Worm (Caenorhabditis elegans) whole organism, young adult: ENCODE results near the gene ran-5.
A peak's percentile ranks its signal among the peaks of the same experiment; 100 is the strongest.

Source experiments
- F22D6.2 ChIP-seq: sonication (generic microtip); optimal IDR thresholded peaks from 2 replicates; lab custom pipeline; 2016; ENCODE audit warnings: mild to moderate bottlenecking, missing genetic modification characterization, missing compliant biosample characterization
- F57A8.1 ChIP-seq: fragments of 200-800 bp; sonication (Bioruptor generic); optimal IDR thresholded peaks from 2 replicates; lab custom pipeline; 2018; ENCODE audit warnings: mild to moderate bottlenecking, missing genetic modification characterization, moderate library complexity, missing compliant biosample characterization
- Y53G8AR.9 ChIP-seq: fragments of 200-800 bp; sonication (Bioruptor generic); conservative IDR thresholded peaks from 2 replicates; pipeline ENCODE4 v1.3.6; 2022; ENCODE audit warnings: missing genetic modification reagents, missing genetic modification characterization, missing compliant biosample characterization
- Y79H2A.3 ChIP-seq: fragments of 200-800 bp; sonication (Bioruptor generic); conservative IDR thresholded peaks from 2 replicates; pipeline ENCODE4 v1.3.6; 2022; ENCODE audit warnings: missing genetic modification reagents, missing genetic modification characterization, missing compliant biosample characterization
- aptf-2 ChIP-seq: fragments of 200-800 bp; sonication (Bioruptor generic); conservative IDR thresholded peaks from 2 replicates; pipeline ENCODE4 v1.3.6; 2022; ENCODE audit warnings: missing genetic modification reagents, missing genetic modification characterization, missing compliant biosample characterization
- atf-7 ChIP-seq: sonication (generic microtip); optimal IDR thresholded peaks from 2 replicates; lab custom pipeline; 2017; ENCODE audit warnings: mild to moderate bottlenecking, missing genetic modification characterization, missing compliant biosample characterization
- attf-5 ChIP-seq: fragments of 200-800 bp; sonication (Bioruptor generic); optimal IDR thresholded peaks from 2 replicates; lab custom pipeline; 2018; ENCODE audit warnings: mild to moderate bottlenecking, missing genetic modification characterization, missing compliant biosample characterization
- attf-6 ChIP-seq: fragments of 200-800 bp; sonication (Bioruptor generic); IDR thresholded peaks from 2 replicates; pipeline ENCODE4 v1.3.6; 2022; ENCODE audit warnings: missing genetic modification reagents, missing genetic modification characterization, missing compliant biosample characterization
- cebp-2 ChIP-seq: fragments of 200-800 bp; sonication (Bioruptor generic); IDR thresholded peaks from 2 replicates; pipeline ENCODE4 v1.3.6; 2022; ENCODE audit warnings: missing genetic modification characterization, missing compliant biosample characterization
- ceh-27 ChIP-seq: fragments of 200-800 bp; sonication (Bioruptor generic); optimal IDR thresholded peaks from 2 replicates; lab custom pipeline; 2018; ENCODE audit warnings: mild to moderate bottlenecking, missing genetic modification characterization, moderate library complexity, missing compliant biosample characterization
- chd-7 ChIP-seq: sonication (generic microtip); optimal IDR thresholded peaks from 2 replicates; lab custom pipeline; 2016; ENCODE audit warnings: mild to moderate bottlenecking, missing genetic modification characterization, moderate library complexity, missing compliant biosample characterization
- ekl-4 ChIP-seq: fragments of 200-800 bp; sonication (Bioruptor generic); IDR thresholded peaks from 2 replicates; pipeline ENCODE4 v1.3.6; 2022; ENCODE audit warnings: missing genetic modification reagents, missing genetic modification characterization, missing compliant biosample characterization
- ets-4 ChIP-seq: fragments of 200-800 bp; sonication (Bioruptor generic); optimal IDR thresholded peaks from 2 replicates; lab custom pipeline; 2018; ENCODE audit warnings: mild to moderate bottlenecking, missing genetic modification characterization, missing compliant biosample characterization
- gei-17 ChIP-seq: fragments of 200-800 bp; sonication (Bioruptor generic); optimal IDR thresholded peaks from 2 replicates; lab custom pipeline; 2018; ENCODE audit warnings: mild to moderate bottlenecking, missing genetic modification characterization, missing compliant biosample characterization
- hmg-1.2 ChIP-seq: fragments of 200-800 bp; sonication (Bioruptor generic); IDR thresholded peaks from 2 replicates; pipeline ENCODE4 v1.3.6; 2022; ENCODE audit warnings: missing genetic modification reagents, missing genetic modification characterization, missing compliant biosample characterization
- let-526 ChIP-seq: fragments of 200-800 bp; sonication (Bioruptor generic); IDR thresholded peaks from 2 replicates; pipeline ENCODE4 v1.3.6; 2022; ENCODE audit warnings: missing genetic modification reagents, missing genetic modification characterization, missing compliant biosample characterization
- let-607 ChIP-seq, 2 experiments: fragments of 200-800 bp in 1 of 2; sonication (Bioruptor generic) in 1 of 2; sonication (generic microtip) in 1 of 2; optimal IDR thresholded peaks; 2 replicates each; lab custom pipeline; 2016 to 2018; ENCODE audit warnings: mild to moderate bottlenecking in 2 of 2, missing compliant biosample characterization in 2 of 2, missing genetic modification characterization in 2 of 2, moderate library complexity in 2 of 2, missing genotype in 1 of 2
- lin-35 ChIP-seq, 3 experiments: fragments of 150-350 bp in 2 of 3; sonication (generic microtip) in 1 of 3; optimal IDR thresholded peaks; 2 replicates each; lab custom pipeline; 2014 to 2018; ENCODE audit warnings: missing biosample characterization in 3 of 3, missing genetic modification characterization in 3 of 3, missing genetic modification reagents in 3 of 3
- lin-40 ChIP-seq: sonication (generic microtip); optimal IDR thresholded peaks from 2 replicates; lab custom pipeline; 2016; ENCODE audit warnings: missing genetic modification characterization, mild to moderate bottlenecking, missing compliant biosample characterization, missing genotype, missing genetic modification reagents
- lin-54 ChIP-seq: fragments of 200-800 bp; sonication (Bioruptor generic); optimal IDR thresholded peaks from 2 replicates; lab custom pipeline; 2018; ENCODE audit warnings: mild to moderate bottlenecking, missing genetic modification characterization, missing compliant biosample characterization
- lsy-27 ChIP-seq: sonication (generic microtip); optimal IDR thresholded peaks from 2 replicates; lab custom pipeline; 2017; ENCODE audit warnings: missing genetic modification characterization, mild to moderate bottlenecking, missing compliant biosample characterization, antibody characterized with exemption, missing genotype, borderline replicate concordance; ENCODE audit not compliant: insufficient read depth
- madf-3 ChIP-seq: fragments of 200-800 bp; sonication (Bioruptor generic); IDR thresholded peaks from 2 replicates; pipeline ENCODE4 v1.3.6; 2022; ENCODE audit warnings: missing genetic modification reagents, missing genetic modification characterization, missing compliant biosample characterization
- madf-6 ChIP-seq: fragments of 200-800 bp; sonication (Bioruptor generic); IDR thresholded peaks from 2 replicates; pipeline ENCODE4 v1.3.6; 2022; ENCODE audit warnings: missing genetic modification reagents, missing genetic modification characterization, missing compliant biosample characterization
- mes-4 ChIP-seq: sonication (generic microtip); optimal IDR thresholded peaks from 2 replicates; lab custom pipeline; 2016; ENCODE audit warnings: missing genotype, missing genetic modification characterization, missing compliant biosample characterization
- nhr-120 ChIP-seq: fragments of 200-800 bp; sonication (Bioruptor generic); IDR thresholded peaks from 2 replicates; pipeline ENCODE4 v1.3.6; 2022; ENCODE audit warnings: missing genetic modification characterization, missing compliant biosample characterization
- nhr-80 ChIP-seq: sonication (generic microtip); optimal IDR thresholded peaks from 2 replicates; lab custom pipeline; 2016; ENCODE audit warnings: missing genetic modification characterization, missing compliant biosample characterization
- pha-4 ChIP-seq: fragments of 150-350 bp; sonication (generic microtip); optimal IDR thresholded peaks from 2 replicates; lab custom pipeline; 2014; ENCODE audit warnings: missing biosample characterization, missing genetic modification reagents, missing genetic modification characterization
- snpc-1.1 ChIP-seq: sonication (generic microtip); optimal IDR thresholded peaks from 2 replicates; lab custom pipeline; 2017; ENCODE audit warnings: missing genetic modification characterization, mild to moderate bottlenecking, missing compliant biosample characterization, antibody characterized with exemption, moderate library complexity, missing genotype, missing genetic modification reagents; ENCODE audit not compliant: insufficient read depth
- snpc-4 ChIP-seq, 5 experiments: fragments of 150-350 bp in 1 of 5; sonication (generic microtip) in 4 of 5; optimal IDR thresholded peaks; 2 replicates each; lab custom pipeline; 2014 to 2018; ENCODE audit warnings: missing genetic modification characterization in 5 of 5, missing biosample characterization in 3 of 5, antibody characterized with exemption in 2 of 5, mild to moderate bottlenecking in 2 of 5, missing compliant biosample characterization in 2 of 5, missing genotype in 2 of 5, moderate library complexity in 2 of 5, missing genetic modification reagents in 1 of 5
- somi-1 ChIP-seq: fragments of 200-800 bp; sonication (Bioruptor generic); optimal IDR thresholded peaks from 2 replicates; lab custom pipeline; 2018; ENCODE audit warnings: mild to moderate bottlenecking, missing genetic modification characterization, missing compliant biosample characterization
- sptf-2 ChIP-seq: fragments of 200-800 bp; sonication (Bioruptor generic); optimal IDR thresholded peaks from 2 replicates; lab custom pipeline; 2018; ENCODE audit warnings: mild to moderate bottlenecking, missing genetic modification characterization, missing compliant biosample characterization
- ztf-22 ChIP-seq: fragments of 200-800 bp; sonication (Bioruptor generic); optimal IDR thresholded peaks from 2 replicates; lab custom pipeline; 2018; ENCODE audit warnings: mild to moderate bottlenecking, missing genetic modification characterization, moderate library complexity, missing compliant biosample characterization
- ztf-25 ChIP-seq: fragments of 200-800 bp; sonication (Bioruptor generic); IDR thresholded peaks from 2 replicates; pipeline ENCODE4 v1.3.6; 2022; ENCODE audit warnings: missing genetic modification reagents, missing genetic modification characterization, missing compliant biosample characterization
- ztf-6 ChIP-seq: fragments of 200-800 bp; sonication (Bioruptor generic); IDR thresholded peaks from 2 replicates; pipeline ENCODE4 v1.3.6; 2022; ENCODE audit warnings: missing genetic modification reagents, missing genetic modification characterization, missing compliant biosample characterization

Gene ran-5

ce11 chrII:6024879-6025278 is 23.0 kb upstream of the ran-5 start, which contains the start of gene R12C12.9:
R12C12.9 (minus strand) TSS chrII:6024979.
- no peak for TF ChIP-seq F57A8.1 (GFP tag; lab: Kevin White, UChicago)
- no peak for TF ChIP-seq nhr-120 (GFP tag; lab: Robert Waterston, UW)
- no peak for TF ChIP-seq aptf-2 (GFP tag; lab: Robert Waterston, UW)
- TF ChIP-seq Y53G8AR.9 (GFP tag; lab: Robert Waterston, UW) = no peak
- TF ChIP-seq let-526 (GFP tag; lab: Robert Waterston, UW) = no peak
- TF ChIP-seq snpc-1.1 = no peak
- TF ChIP-seq atf-7 (tag; lab: Kevin White, UChicago) = no peak

DNA sequence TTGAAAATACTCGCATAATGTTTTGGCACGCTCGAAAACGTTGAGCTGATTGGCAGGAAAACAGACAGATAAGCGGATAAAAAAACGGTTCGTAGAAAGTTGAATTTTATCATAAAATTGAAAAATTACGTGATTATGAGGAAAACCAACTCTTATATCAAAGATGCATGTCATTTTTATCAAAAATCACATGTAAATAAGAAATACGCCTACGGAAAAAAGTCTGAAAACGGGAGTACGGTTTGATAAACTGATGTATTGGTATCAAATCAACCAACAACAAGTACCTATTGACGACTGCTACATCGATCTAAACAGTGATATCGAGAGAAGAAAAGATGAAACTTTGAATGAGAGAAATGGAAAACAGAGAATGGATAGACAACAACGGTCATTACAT is 22.3 kb upstream of the ran-5 start:
- TF ChIP-seq pha-4 (tag; lab: Kevin White, UChicago) (no peak), nhr-80 (tag; lab: Kevin White, UChicago) (peak; percentile 40)

DNA sequence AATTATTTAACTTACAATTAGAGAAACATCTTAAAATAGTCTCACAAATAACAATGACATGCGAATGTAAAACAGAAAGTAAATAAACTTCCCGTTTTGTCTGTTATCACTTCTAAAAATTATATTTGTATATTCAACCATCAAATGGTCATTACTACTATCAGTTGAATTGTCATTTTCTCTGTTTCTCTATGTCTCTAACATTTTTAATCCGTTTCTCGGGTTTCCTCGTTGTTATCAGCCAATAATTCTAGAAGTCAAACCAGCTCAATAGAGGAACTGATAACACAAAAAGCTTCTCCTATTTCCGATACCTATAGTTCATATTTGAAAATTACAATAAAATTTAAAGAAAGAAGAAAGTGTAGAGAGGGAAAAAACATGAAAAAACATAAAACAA is 21.3 kb upstream of the ran-5 start:
- TF ChIP-seq ets-4 (GFP tag; lab: Kevin White, UChicago) (peak; percentile 91), lin-40 (tag; lab: Kevin White, UChicago) (peak; percentile 22), mes-4 (no peak), ztf-22 (GFP tag; lab: Kevin White, UChicago) (peak; percentile 17), lin-54 (GFP tag; lab: Kevin White, UChicago) (no peak), cebp-2 (GFP tag; lab: Robert Waterston, UW) (no peak), nhr-80 (tag; lab: Kevin White, UChicago) (peak; percentile 94), madf-6 (no peak), atf-7 (tag; lab: Kevin White, UChicago) (peak; percentile 33), ekl-4 (GFP tag; lab: Robert Waterston, UW) (no peak)

DNA sequence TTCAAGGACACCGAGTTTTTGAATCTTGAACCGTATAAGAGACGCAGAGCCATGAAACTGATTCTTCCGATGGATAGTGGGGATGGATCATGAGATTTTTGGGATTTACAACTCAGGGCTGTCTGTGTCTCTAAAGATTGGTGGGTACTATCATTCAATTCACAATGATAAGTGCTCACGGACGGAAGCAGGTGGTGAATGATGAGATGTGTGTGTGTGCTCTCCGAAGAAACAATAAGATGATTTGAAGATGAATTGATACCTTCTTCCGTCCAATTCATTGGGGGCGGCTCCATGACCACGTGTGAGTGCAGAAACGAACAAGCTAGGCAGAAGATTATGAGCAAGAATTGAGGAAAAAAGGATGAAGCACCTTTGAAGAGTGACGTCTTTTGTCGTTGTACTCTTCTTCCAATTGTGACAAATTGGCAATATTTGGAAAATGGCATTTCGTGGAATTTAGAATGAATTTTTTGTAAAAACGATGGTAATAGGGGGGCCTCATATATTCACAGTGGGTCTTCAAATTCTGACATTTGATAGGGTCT is 19.2 kb upstream of the ran-5 start:
- TF ChIP-seq lin-54 (GFP tag; lab: Kevin White, UChicago) (no peak), attf-6 (GFP tag; lab: Robert Waterston, UW) (no peak), lsy-27 (tag; lab: Kevin White, UChicago) (no peak)

DNA sequence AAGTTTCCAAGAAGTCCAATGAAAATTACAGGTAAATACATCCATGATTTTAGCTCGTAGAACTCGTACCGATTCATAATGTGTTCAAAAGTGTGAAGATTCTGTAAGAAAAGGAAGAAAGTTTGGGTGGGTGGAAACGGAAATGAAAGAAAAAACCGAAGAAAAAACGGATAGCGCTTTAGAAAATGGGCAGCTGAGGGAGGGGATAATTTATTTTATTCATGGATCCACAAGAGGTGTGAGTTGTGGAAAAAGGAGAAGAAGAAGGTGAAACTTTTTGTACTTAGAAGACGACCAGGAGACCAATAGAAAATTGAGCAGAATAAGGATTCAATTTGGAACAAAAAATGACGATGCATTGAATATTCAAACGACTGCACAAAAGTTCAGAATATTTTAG is 16.8 kb upstream of the ran-5 start, which contains the start of gene frpr-16:
Gene frpr-16 (minus strand): TSS at position 101 of the 400 bp plus-strand sequence.
- TF ChIP-seq gei-17 (GFP tag; lab: Kevin White, UChicago) (no peak), lin-54 (GFP tag; lab: Kevin White, UChicago) (no peak), snpc-4 (GFP tag; optimal IDR thresholded peaks at IDR 0.05; lab: Kevin White, UChicago) (no peak), snpc-4 (tag; optimal IDR thresholded peaks at IDR 0.05; lab: Kevin White, UChicago) (no peak), let-526 (GFP tag; lab: Robert Waterston, UW) (no peak), hmg-1.2 (GFP tag; lab: Robert Waterston, UW) (no peak), Y79H2A.3 (GFP tag; lab: Robert Waterston, UW) (no peak), ceh-27 (GFP tag; lab: Kevin White, UChicago) (no peak), somi-1 (GFP tag; lab: Kevin White, UChicago) (no peak), sptf-2 (no peak), let-607 (tag; optimal IDR thresholded peaks at IDR 0.05; lab: Kevin White, UChicago) (no peak)

DNA sequence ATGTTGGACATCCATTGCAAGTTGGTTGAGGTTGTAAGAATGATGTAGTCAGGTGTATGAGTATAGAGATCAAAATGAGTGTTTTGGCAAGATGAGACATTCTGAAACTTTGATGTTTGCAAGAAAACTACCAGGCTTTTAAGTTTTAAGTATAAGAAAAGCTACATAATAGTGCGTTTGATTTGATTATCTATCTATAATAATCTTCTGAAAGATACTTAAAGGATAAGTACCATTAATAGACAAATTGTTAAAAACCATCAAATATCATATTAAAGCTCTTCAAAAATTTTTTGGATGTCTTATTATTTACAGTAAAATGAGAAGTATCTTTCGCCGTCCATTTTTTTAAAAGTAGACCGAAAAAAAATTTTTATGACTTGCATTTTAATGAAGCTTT is 4.7 kb upstream of the ran-5 start, which contains the start of gene R12C12.10:
Gene R12C12.10 (minus strand): TSS at position 101 of the 400 bp plus-strand sequence.
- TF ChIP-seq madf-3 (no peak), ztf-25 (GFP tag; lab: Robert Waterston, UW) (no peak), attf-5 (no peak), F22D6.2 (tag; lab: Kevin White, UChicago) (no peak), chd-7 (tag; lab: Kevin White, UChicago) (no peak), ztf-6 (GFP tag; lab: Robert Waterston, UW) (no peak), madf-6 (no peak), lin-35 (GFP tag; optimal IDR thresholded peaks at IDR 0.05; lab: Kevin White, UChicago) (no peak)
